Worm (Caenorhabditis elegans) whole organism, late embryonic: ENCODE data around the gene C16C10.13.

Experiments
- C08G9.2 ChIP-seq: sonication (generic microtip); optimal IDR thresholded peaks from 2 replicates; lab custom pipeline; 2016; ENCODE audit warnings: mild to moderate bottlenecking, missing genetic modification characterization, moderate library complexity, missing compliant biosample characterization
- F13H6.1 ChIP-seq: sonication (generic microtip); optimal IDR thresholded peaks from 2 replicates; lab custom pipeline; 2016; ENCODE audit warnings: missing genetic modification characterization, missing compliant biosample characterization
- K09A11.1 ChIP-seq: sonication (generic microtip); optimal IDR thresholded peaks from 2 replicates; lab custom pipeline; 2017; ENCODE audit warnings: antibody characterized with exemption, mild to moderate bottlenecking, missing genetic modification characterization, missing compliant biosample characterization; ENCODE audit not compliant: insufficient read depth
- Y22D7AL.16 ChIP-seq: sonication (generic microtip); optimal IDR thresholded peaks from 2 replicates; lab custom pipeline; 2016; ENCODE audit warnings: missing genetic modification characterization, missing compliant biosample characterization
- ceh-18 ChIP-seq: sonication (generic microtip); optimal IDR thresholded peaks from 2 replicates; lab custom pipeline; 2016; ENCODE audit warnings: missing genetic modification characterization, missing compliant biosample characterization
- ceh-19 ChIP-seq: fragments of 200-800 bp; sonication (Bioruptor generic); optimal IDR thresholded peaks from 2 replicates; lab custom pipeline; 2018; ENCODE audit warnings: mild to moderate bottlenecking, missing genetic modification characterization, missing compliant biosample characterization
- ceh-2 ChIP-seq: sonication (generic microtip); optimal IDR thresholded peaks from 2 replicates; lab custom pipeline; 2016; ENCODE audit warnings: missing genotype, missing genetic modification characterization, missing compliant biosample characterization
- ceh-22 ChIP-seq: sonication (generic microtip); optimal IDR thresholded peaks from 2 replicates; lab custom pipeline; 2017; ENCODE audit warnings: missing biosample characterization, missing genetic modification characterization
- ceh-24 ChIP-seq: sonication (generic microtip); optimal IDR thresholded peaks from 2 replicates; lab custom pipeline; 2016; ENCODE audit warnings: mild to moderate bottlenecking, missing genetic modification characterization, missing compliant biosample characterization
- ceh-31 ChIP-seq: sonication (generic microtip); optimal IDR thresholded peaks from 2 replicates; lab custom pipeline; 2016; ENCODE audit warnings: missing genetic modification characterization, missing compliant biosample characterization
- ceh-34 ChIP-seq: sonication (generic microtip); optimal IDR thresholded peaks from 2 replicates; lab custom pipeline; 2016; ENCODE audit warnings: mild to moderate bottlenecking, missing genetic modification characterization, missing compliant biosample characterization
- ceh-45 ChIP-seq: fragments of 200-800 bp; sonication (Bioruptor generic); IDR thresholded peaks from 2 replicates; pipeline ENCODE4 v1.3.6; 2022; ENCODE audit warnings: missing genetic modification reagents, missing genetic modification characterization, missing compliant biosample characterization
- che-1 ChIP-seq: sonication (generic microtip); optimal IDR thresholded peaks from 2 replicates; lab custom pipeline; 2016; ENCODE audit warnings: mild to moderate bottlenecking, missing genetic modification characterization, missing compliant biosample characterization
- elt-2 ChIP-seq: sonication (generic microtip); optimal IDR thresholded peaks from 2 replicates; lab custom pipeline; 2016; ENCODE audit warnings: missing genetic modification reagents, missing genetic modification characterization, missing compliant biosample characterization
- ets-4 ChIP-seq: sonication (generic microtip); optimal IDR thresholded peaks from 2 replicates; lab custom pipeline; 2016; ENCODE audit warnings: missing genetic modification characterization, missing compliant biosample characterization
- eyg-1 ChIP-seq: sonication (generic microtip); optimal IDR thresholded peaks from 2 replicates; lab custom pipeline; 2016; ENCODE audit warnings: missing genotype, missing genetic modification characterization, missing compliant biosample characterization
- fkh-10 ChIP-seq: fragments of 150-350 bp; optimal IDR thresholded peaks from 2 replicates; lab custom pipeline; 2014; ENCODE audit warnings: missing biosample characterization, missing genetic modification reagents, missing genetic modification characterization
- fkh-6 ChIP-seq: sonication (generic microtip); optimal IDR thresholded peaks from 2 replicates; lab custom pipeline; 2016; ENCODE audit warnings: missing genetic modification characterization, missing compliant biosample characterization
- hlh-13 ChIP-seq: fragments of 200-800 bp; sonication (Bioruptor generic); optimal IDR thresholded peaks from 2 replicates; lab custom pipeline; 2018; ENCODE audit warnings: mild to moderate bottlenecking, missing genetic modification characterization, missing compliant biosample characterization
- hlh-8 ChIP-seq: sonication (generic microtip); optimal IDR thresholded peaks from 2 replicates; lab custom pipeline; 2016; ENCODE audit warnings: missing genotype, missing genetic modification characterization, missing compliant biosample characterization
- lim-6 ChIP-seq: sonication (generic microtip); optimal IDR thresholded peaks from 2 replicates; lab custom pipeline; 2016; ENCODE audit warnings: missing genetic modification characterization, missing compliant biosample characterization
- lin-11 ChIP-seq: fragments of 200-800 bp; sonication (Bioruptor generic); optimal IDR thresholded peaks from 2 replicates; lab custom pipeline; 2018; ENCODE audit warnings: mild to moderate bottlenecking, missing genetic modification characterization, missing compliant biosample characterization
- madf-2 ChIP-seq: sonication (generic microtip); optimal IDR thresholded peaks from 2 replicates; lab custom pipeline; 2017; ENCODE audit warnings: missing genetic modification characterization, missing compliant biosample characterization
- mec-3 ChIP-seq: sonication (generic microtip); optimal IDR thresholded peaks from 2 replicates; lab custom pipeline; 2016; ENCODE audit warnings: borderline replicate concordance, missing genetic modification characterization, missing compliant biosample characterization
- nfya-1 ChIP-seq: sonication (generic microtip); optimal IDR thresholded peaks from 2 replicates; lab custom pipeline; 2017; ENCODE audit warnings: missing genetic modification characterization, mild to moderate bottlenecking, missing compliant biosample characterization, antibody characterized with exemption, moderate library complexity
- odd-2 ChIP-seq: sonication (generic microtip); optimal IDR thresholded peaks from 2 replicates; lab custom pipeline; 2017; ENCODE audit warnings: antibody characterized with exemption, mild to moderate bottlenecking, missing genetic modification characterization, missing compliant biosample characterization
- pat-9 ChIP-seq: fragments of 200-800 bp; sonication (Bioruptor generic); optimal IDR thresholded peaks from 2 replicates; lab custom pipeline; 2018; ENCODE audit warnings: mild to moderate bottlenecking, missing genetic modification characterization, moderate library complexity, missing compliant biosample characterization
- pax-1 ChIP-seq: fragments of 150-350 bp; optimal IDR thresholded peaks from 2 replicates; lab custom pipeline; 2014; ENCODE audit warnings: missing biosample characterization, missing genetic modification characterization
- pha-2 ChIP-seq: sonication (generic microtip); optimal IDR thresholded peaks from 2 replicates; lab custom pipeline; 2017; ENCODE audit warnings: mild to moderate bottlenecking, missing genetic modification characterization, missing compliant biosample characterization
- pqm-1 ChIP-seq: sonication (generic microtip); optimal IDR thresholded peaks from 2 replicates; lab custom pipeline; 2016; ENCODE audit warnings: missing genetic modification characterization, missing compliant biosample characterization
- pros-1 ChIP-seq: fragments of 150-350 bp; optimal IDR thresholded peaks from 2 replicates; lab custom pipeline; 2014; ENCODE audit warnings: missing biosample characterization, missing genetic modification reagents, missing genetic modification characterization
- ref-2 ChIP-seq: sonication (generic microtip); optimal IDR thresholded peaks from 2 replicates; lab custom pipeline; 2016; ENCODE audit warnings: missing genetic modification characterization, missing compliant biosample characterization
- sox-4 ChIP-seq: sonication (generic microtip); optimal IDR thresholded peaks from 2 replicates; lab custom pipeline; 2017; ENCODE audit warnings: mild to moderate bottlenecking, missing genetic modification characterization, inconsistent platforms, missing compliant biosample characterization
- tbx-2 ChIP-seq: sonication (generic microtip); optimal IDR thresholded peaks from 2 replicates; lab custom pipeline; 2016; ENCODE audit warnings: missing genetic modification characterization, missing compliant biosample characterization
- unc-42 ChIP-seq: sonication (generic microtip); optimal IDR thresholded peaks from 2 replicates; lab custom pipeline; 2016; ENCODE audit warnings: missing genotype, missing genetic modification characterization, missing compliant biosample characterization
- unc-86 ChIP-seq: sonication (generic microtip); optimal IDR thresholded peaks from 2 replicates; lab custom pipeline; 2016; ENCODE audit warnings: missing genetic modification characterization, missing compliant biosample characterization
- ztf-16 ChIP-seq: sonication (generic microtip); optimal IDR thresholded peaks from 2 replicates; lab custom pipeline; 2017; ENCODE audit warnings: missing genetic modification characterization, missing compliant biosample characterization

The C16C10.13 gene

ce11 chrIII:4170903-4171377 is 5.3 kb upstream of the C16C10.13 start, which contains the start of the genes rnf-121 and C16C10.4 (continued):
- TF ChIP-seq ets-4 (tag; lab: Kevin White, UChicago), result peak; percentile 69
- peak; percentile 97 for TF ChIP-seq elt-2
- peak; percentile 88 for TF ChIP-seq ztf-16 (tag; lab: Kevin White, UChicago)
- TF ChIP-seq pqm-1 (tag; lab: Kevin White, UChicago), result peak; percentile 51
- TF ChIP-seq ceh-45, result peak; percentile 81; the same call in 1 of the 2 replicates
- peak; percentile 11 for TF ChIP-seq pros-1 (tag; lab: Kevin White, UChicago)
- peak; percentile 89 for TF ChIP-seq fkh-6 (tag; lab: Kevin White, UChicago)
- TF ChIP-seq ceh-19, result peak; percentile 92
- peak; percentile 73 for TF ChIP-seq lim-6 (tag; lab: Kevin White, UChicago)
- peak; percentile 94 for TF ChIP-seq ref-2 (tag; lab: Kevin White, UChicago)
- TF ChIP-seq unc-42 (tag; lab: Kevin White, UChicago), result peak; percentile 38
- TF ChIP-seq mec-3 (tag; lab: Kevin White, UChicago), result no peak
- peak; percentile 96 for TF ChIP-seq K09A11.1 (tag; lab: Kevin White, UChicago)
- no peak for TF ChIP-seq pax-1
- peak; percentile 89 for TF ChIP-seq madf-2 (tag; lab: Kevin White, UChicago)
- TF ChIP-seq eyg-1 (tag; lab: Kevin White, UChicago), result peak; percentile 85
- peak; percentile 90 for TF ChIP-seq pat-9
- peak; percentile 92 for TF ChIP-seq pha-2 (tag; lab: Kevin White, UChicago)
- TF ChIP-seq hlh-8 (tag; lab: Kevin White, UChicago), result peak; percentile 94
- peak; percentile 90 for TF ChIP-seq ceh-31 (tag; lab: Kevin White, UChicago)
- TF ChIP-seq nfya-1, result peak; percentile 92
- TF ChIP-seq ceh-34, result peak; percentile 91
- TF ChIP-seq ceh-22 (tag; lab: Kevin White, UChicago), result peak; percentile 63
- TF ChIP-seq unc-86, result peak; percentile 93
- TF ChIP-seq sox-4 (tag; lab: Kevin White, UChicago), result peak; percentile 91
- peak; percentile 71 for TF ChIP-seq hlh-13
- TF ChIP-seq odd-2, result peak; percentile 87
- peak; percentile 83 for TF ChIP-seq Y22D7AL.16 (tag; lab: Kevin White, UChicago)
- peak; percentile 62 for TF ChIP-seq ceh-18
- peak; percentile 64 for TF ChIP-seq fkh-10 (GFP tag; lab: Kevin White, UChicago)

DNA sequence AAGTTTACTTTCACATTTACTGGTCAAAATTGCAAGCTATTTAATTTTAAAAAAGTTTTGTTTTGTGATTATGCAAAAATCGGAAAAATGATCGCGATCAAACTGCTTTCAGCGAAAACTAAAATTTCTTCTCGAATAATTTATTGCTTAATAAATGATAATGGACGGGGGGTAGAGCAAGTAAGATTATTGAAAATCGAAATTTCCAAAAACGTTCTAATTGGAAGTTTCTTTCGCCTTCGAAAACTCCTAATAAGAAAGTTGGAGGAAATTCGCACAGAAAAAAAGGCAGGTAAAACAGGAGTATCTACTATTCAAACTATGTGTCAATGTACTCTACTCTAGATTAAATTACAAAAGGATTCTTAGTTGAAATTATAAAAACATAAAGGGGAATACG is 4.0 kb upstream of the C16C10.13 start:
- TF ChIP-seq lin-11 (no peak), tbx-2 (tag; lab: Kevin White, UChicago) (no peak), ztf-16 (tag; lab: Kevin White, UChicago) (no peak), F13H6.1 (no peak)

- no peak for TF ChIP-seq che-1
- TF ChIP-seq lim-6 (tag; lab: Kevin White, UChicago), result no peak
- no peak for TF ChIP-seq C08G9.2 (tag; lab: Kevin White, UChicago)
- TF ChIP-seq F13H6.1, result no peak
- TF ChIP-seq ceh-24 (tag; lab: Kevin White, UChicago), result no peak
- TF ChIP-seq, all 69 proteins: peak for 0
Observed at ce11 chrIII:4175489-4175888, 751 bp upstream of the C16C10.13 start.

ce11 chrIII:4178564-4178963 is 2.3 kb downstream of the C16C10.13 start, which contains the start of gene C16C10.2:
C16C10.2 (minus strand) TSS chrIII:4178664.
- TF ChIP-seq ceh-2 (tag; lab: Kevin White, UChicago) (no peak), ceh-34 (no peak), che-1 (no peak), pat-9 (no peak), C08G9.2 (tag; lab: Kevin White, UChicago) (no peak)
